Worm (Caenorhabditis elegans): ENCODE measurements around the gene C25E10.8.

- TF ChIP-seq egl-27 (tag; optimal IDR thresholded peaks at IDR 0.05) (no peak), mep-1 (tag; optimal IDR thresholded peaks at IDR 0.05) (no peak), snpc-4 (tag; optimal IDR thresholded peaks at IDR 0.05) (no peak), mdl-1 (tag; optimal IDR thresholded peaks at IDR 0.05) (no peak), nhr-111 (GFP tag; optimal IDR thresholded peaks at IDR 0.05) (no peak), ama-1 (optimal IDR thresholded peaks at IDR 0.05) (no peak), lin-29 (GFP tag; IDR thresholded peaks at IDR 0.05) (no peak), nhr-10 (tag; optimal IDR thresholded peaks at IDR 0.05) (no peak), nhr-11 (tag; optimal IDR thresholded peaks at IDR 0.05) (no peak)
Measured at ce11 chrV:9054771-9055170, 902 bp upstream of the C25E10.8 start, which contains the start of gene swm-1.
